Worm (Caenorhabditis elegans) whole organism, late embryonic: Measurements from ENCODE around the gene fbxa-96.

Source experiments
- K02D7.2 ChIP-seq: sonication (generic microtip); optimal IDR thresholded peaks from 2 replicates; lab custom pipeline; 2017; ENCODE audit warnings: mild to moderate bottlenecking, missing genetic modification characterization, missing compliant biosample characterization
- ceh-19 ChIP-seq: fragments of 200-800 bp; sonication (Bioruptor generic); optimal IDR thresholded peaks from 2 replicates; lab custom pipeline; 2018; ENCODE audit warnings: mild to moderate bottlenecking, missing genetic modification characterization, missing compliant biosample characterization
- ceh-31 ChIP-seq: sonication (generic microtip); optimal IDR thresholded peaks from 2 replicates; lab custom pipeline; 2016; ENCODE audit warnings: missing genetic modification characterization, missing compliant biosample characterization
- ceh-34 ChIP-seq: sonication (generic microtip); optimal IDR thresholded peaks from 2 replicates; lab custom pipeline; 2016; ENCODE audit warnings: mild to moderate bottlenecking, missing genetic modification characterization, missing compliant biosample characterization
- che-1 ChIP-seq: sonication (generic microtip); optimal IDR thresholded peaks from 2 replicates; lab custom pipeline; 2016; ENCODE audit warnings: mild to moderate bottlenecking, missing genetic modification characterization, missing compliant biosample characterization
- dve-1 ChIP-seq: sonication (generic microtip); optimal IDR thresholded peaks from 2 replicates; lab custom pipeline; 2017; ENCODE audit warnings: antibody characterized with exemption, mild to moderate bottlenecking, missing genetic modification characterization, missing compliant biosample characterization
- fax-1 ChIP-seq: sonication (generic microtip); optimal IDR thresholded peaks from 2 replicates; lab custom pipeline; 2016; ENCODE audit warnings: missing genotype, missing genetic modification characterization, missing compliant biosample characterization
- fkh-6 ChIP-seq: sonication (generic microtip); optimal IDR thresholded peaks from 2 replicates; lab custom pipeline; 2016; ENCODE audit warnings: missing genetic modification characterization, missing compliant biosample characterization
- hlh-13 ChIP-seq: fragments of 200-800 bp; sonication (Bioruptor generic); optimal IDR thresholded peaks from 2 replicates; lab custom pipeline; 2018; ENCODE audit warnings: mild to moderate bottlenecking, missing genetic modification characterization, missing compliant biosample characterization
- hlh-15 ChIP-seq: sonication (generic microtip); optimal IDR thresholded peaks from 2 replicates; lab custom pipeline; 2016; ENCODE audit warnings: missing genetic modification characterization, missing compliant biosample characterization
- lin-11 ChIP-seq: fragments of 200-800 bp; sonication (Bioruptor generic); optimal IDR thresholded peaks from 2 replicates; lab custom pipeline; 2018; ENCODE audit warnings: mild to moderate bottlenecking, missing genetic modification characterization, missing compliant biosample characterization
- mec-3 ChIP-seq: sonication (generic microtip); optimal IDR thresholded peaks from 2 replicates; lab custom pipeline; 2016; ENCODE audit warnings: borderline replicate concordance, missing genetic modification characterization, missing compliant biosample characterization
- nfya-1 ChIP-seq: sonication (generic microtip); optimal IDR thresholded peaks from 2 replicates; lab custom pipeline; 2017; ENCODE audit warnings: missing genetic modification characterization, mild to moderate bottlenecking, missing compliant biosample characterization, antibody characterized with exemption, moderate library complexity
- nhr-11 ChIP-seq: fragments of 150-350 bp; optimal IDR thresholded peaks from 2 replicates; lab custom pipeline; 2014; ENCODE audit warnings: missing biosample characterization, missing genetic modification characterization
- pag-3 ChIP-seq: sonication (generic microtip); optimal IDR thresholded peaks from 2 replicates; lab custom pipeline; 2016; ENCODE audit warnings: missing compliant biosample characterization, missing genetic modification characterization, borderline replicate concordance
- pha-4 ChIP-seq: fragments of 150-350 bp; optimal IDR thresholded peaks from 2 replicates; lab custom pipeline; 2018; ENCODE audit warnings: missing biosample characterization, missing genetic modification reagents, missing genetic modification characterization
- pros-1 ChIP-seq: fragments of 150-350 bp; optimal IDR thresholded peaks from 2 replicates; lab custom pipeline; 2014; ENCODE audit warnings: missing biosample characterization, missing genetic modification reagents, missing genetic modification characterization
- ref-2 ChIP-seq: sonication (generic microtip); optimal IDR thresholded peaks from 2 replicates; lab custom pipeline; 2016; ENCODE audit warnings: missing genetic modification characterization, missing compliant biosample characterization
- sox-2 ChIP-seq: fragments of 200-800 bp; sonication (Bioruptor generic); IDR thresholded peaks from 2 replicates; pipeline ENCODE4 v1.3.6; 2022; ENCODE audit warnings: missing genetic modification reagents, missing genetic modification characterization, missing compliant biosample characterization
- tbx-2 ChIP-seq: sonication (generic microtip); optimal IDR thresholded peaks from 2 replicates; lab custom pipeline; 2016; ENCODE audit warnings: missing genetic modification characterization, missing compliant biosample characterization
- tbx-7 ChIP-seq: sonication (generic microtip); optimal IDR thresholded peaks from 2 replicates; lab custom pipeline; 2016; ENCODE audit warnings: missing genotype, missing genetic modification characterization, missing compliant biosample characterization
- ttx-3 ChIP-seq: sonication (generic microtip); optimal IDR thresholded peaks from 2 replicates; lab custom pipeline; 2016; ENCODE audit warnings: missing genetic modification reagents, missing genetic modification characterization, missing compliant biosample characterization
- unc-3 ChIP-seq, 2 experiments: fragments of 200-800 bp in 1 of 2; sonication (Bioruptor generic) in 1 of 2; sonication (generic microtip) in 1 of 2; conservative IDR thresholded peaks in 1 of 2; optimal IDR thresholded peaks in 1 of 2; 2 replicates each; pipeline versions ENCODE4 v1.3.6 to Lab custom; 2016 to 2022; ENCODE audit warnings: missing compliant biosample characterization in 2 of 2, missing genetic modification characterization in 2 of 2, missing genetic modification reagents in 1 of 2
- unc-42 ChIP-seq: sonication (generic microtip); optimal IDR thresholded peaks from 2 replicates; lab custom pipeline; 2016; ENCODE audit warnings: missing genotype, missing genetic modification characterization, missing compliant biosample characterization
- unc-55 ChIP-seq: sonication (generic microtip); optimal IDR thresholded peaks from 2 replicates; lab custom pipeline; 2017; ENCODE audit warnings: missing biosample characterization, missing genetic modification reagents, missing genetic modification characterization
- unc-86 ChIP-seq: sonication (generic microtip); optimal IDR thresholded peaks from 2 replicates; lab custom pipeline; 2016; ENCODE audit warnings: missing genetic modification characterization, missing compliant biosample characterization

The fbxa-96 gene

DNA sequence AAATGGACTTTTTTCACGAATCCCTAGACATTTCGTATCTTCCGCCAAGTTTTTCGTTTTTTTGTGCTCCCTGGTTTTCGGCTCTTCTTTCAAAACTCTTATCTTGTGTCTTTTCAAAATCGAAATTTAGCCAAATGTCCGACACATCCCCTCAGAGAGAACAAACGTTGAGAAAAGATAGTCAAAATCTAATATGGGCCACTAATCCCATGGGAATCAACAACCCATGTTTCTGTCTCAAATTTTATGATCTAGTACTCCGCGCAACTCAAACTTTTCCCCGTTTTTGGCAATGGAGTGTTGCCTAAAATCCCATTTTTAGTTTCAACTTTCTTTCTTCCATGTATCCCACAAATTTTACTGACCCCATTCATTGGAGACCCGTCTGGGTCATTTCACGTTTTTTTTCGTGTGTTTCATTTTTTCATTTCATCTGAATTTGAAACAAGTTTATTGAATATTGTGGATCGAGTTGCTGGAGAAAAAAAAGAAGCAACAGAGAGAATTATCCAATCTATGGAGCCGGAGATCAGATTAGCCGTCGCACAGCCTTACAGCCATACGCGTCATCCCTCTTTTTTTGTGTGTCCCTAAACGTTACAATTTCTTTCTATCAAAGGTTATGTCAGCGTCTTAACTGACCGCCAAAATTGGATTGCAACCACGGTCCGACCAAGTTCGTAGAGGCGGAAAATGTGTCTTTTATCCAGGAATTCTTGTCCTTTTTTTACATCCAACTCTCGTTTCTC is 48.5 kb downstream of the fbxa-96 start:
- TF ChIP-seq unc-42 (tag; lab: Kevin White, UChicago) (peak; percentile 56), tbx-7 (no peak), nhr-11 (tag; lab: Kevin White, UChicago) (no peak), unc-3 (GFP tag; conservative IDR thresholded peaks at IDR 0.05; lab: Robert Waterston, UW) (0 out of 2 replicates have a peak, but pooled peaks have one; percentile 28), unc-3 (tag; optimal IDR thresholded peaks at IDR 0.05; lab: Kevin White, UChicago) (peak; percentile 82)

ce11 chrX:15010941-15011340 is 49.3 kb downstream of the fbxa-96 start:
- no peak for TF ChIP-seq ref-2 (tag; lab: Kevin White, UChicago)
- TF ChIP-seq lin-11 = no peak
- TF ChIP-seq hlh-13 (GFP tag; lab: Kevin White, UChicago) = no peak
- TF ChIP-seq ceh-19 (GFP tag; lab: Kevin White, UChicago) = no peak
- TF ChIP-seq dve-1 = no peak
- TF ChIP-seq ttx-3 (tag; lab: Kevin White, UChicago) = no peak
- TF ChIP-seq unc-86 = no peak
- TF ChIP-seq sox-2 (GFP tag; lab: Robert Waterston, UW) = no peak
- no peak for TF ChIP-seq nhr-11 (tag; lab: Kevin White, UChicago)
- TF ChIP-seq fax-1 (tag; lab: Kevin White, UChicago) = no peak
- TF ChIP-seq unc-42 (tag; lab: Kevin White, UChicago) = no peak
- TF ChIP-seq, all 69 proteins: peak for 0

- TF ChIP-seq pros-1 (tag; lab: Kevin White, UChicago) = no peak
- no peak for TF ChIP-seq pag-3 (tag; lab: Kevin White, UChicago)
- no peak for TF ChIP-seq fkh-6 (tag; lab: Kevin White, UChicago)
- TF ChIP-seq fax-1 (tag; lab: Kevin White, UChicago) = no peak
- TF ChIP-seq hlh-15 (tag; lab: Kevin White, UChicago) = no peak
- no peak for TF ChIP-seq nhr-11 (tag; lab: Kevin White, UChicago)
- TF ChIP-seq hlh-13 (GFP tag; lab: Kevin White, UChicago) = no peak
- no peak for TF ChIP-seq K02D7.2
- TF ChIP-seq pha-4 (tag; lab: Kevin White, UChicago) = no peak
- no peak for TF ChIP-seq ceh-31 (tag; lab: Kevin White, UChicago)
- TF ChIP-seq tbx-2 (tag; lab: Kevin White, UChicago) = no peak
- TF ChIP-seq unc-42 (tag; lab: Kevin White, UChicago) = no peak
- TF ChIP-seq mec-3 (tag; lab: Kevin White, UChicago) = no peak
- TF ChIP-seq che-1 (tag; lab: Kevin White, UChicago) = no peak
- TF ChIP-seq sox-2 (GFP tag; lab: Robert Waterston, UW) = no peak
- no peak for TF ChIP-seq ceh-34 (tag; lab: Kevin White, UChicago)
- no peak for TF ChIP-seq nfya-1 (tag; lab: Kevin White, UChicago)
- no peak for TF ChIP-seq unc-55
Measured at ce11 chrX:15008697-15009096, 51.5 kb downstream of the fbxa-96 start.
